Worm (Caenorhabditis elegans) whole organism, midembryonic: Measurements from ENCODE around the gene eri-12.

Experiments
- T22C8.4 ChIP-seq: fragments of 200-800 bp; sonication (Bioruptor generic); IDR thresholded peaks from 2 replicates; pipeline ENCODE4 v1.3.6; 2022; ENCODE audit warnings: missing genetic modification characterization, missing compliant biosample characterization
- cog-1 ChIP-seq: sonication (generic microtip); optimal IDR thresholded peaks from 2 replicates; lab custom pipeline; 2016; ENCODE audit warnings: missing genetic modification characterization, missing compliant biosample characterization
- flt-1 ChIP-seq: fragments of 200-800 bp; sonication (Bioruptor generic); IDR thresholded peaks from 2 replicates; pipeline ENCODE4 v1.3.6; 2022; ENCODE audit warnings: missing genetic modification characterization, missing compliant biosample characterization
- klf-2 ChIP-seq: fragments of 200-800 bp; sonication (Bioruptor generic); conservative IDR thresholded peaks from 2 replicates; pipeline ENCODE4 v1.3.6; 2022; ENCODE audit warnings: missing genetic modification reagents, missing genetic modification characterization, missing compliant biosample characterization
- med-1 ChIP-seq: sonication (generic microtip); optimal IDR thresholded peaks from 2 replicates; lab custom pipeline; 2017; ENCODE audit warnings: missing genetic modification characterization, mild to moderate bottlenecking, missing compliant biosample characterization, antibody characterized with exemption, missing genetic modification reagents; ENCODE audit not compliant: insufficient read depth
- ref-1 ChIP-seq: fragments of 200-800 bp; sonication (Bioruptor generic); conservative IDR thresholded peaks from 2 replicates; pipeline ENCODE4 v1.3.6; 2022; ENCODE audit warnings: missing genetic modification reagents, missing genetic modification characterization, missing compliant biosample characterization
- tab-1 ChIP-seq: fragments of 200-800 bp; sonication (Bioruptor generic); IDR thresholded peaks from 2 replicates; pipeline ENCODE4 v1.3.6; 2022; ENCODE audit warnings: missing genetic modification characterization, missing compliant biosample characterization
- ztf-23 ChIP-seq: fragments of 200-800 bp; sonication (Bioruptor generic); IDR thresholded peaks from 2 replicates; pipeline ENCODE4 v1.3.6; 2022; ENCODE audit warnings: missing genetic modification reagents, missing genetic modification characterization, missing compliant biosample characterization
- ztf-29 ChIP-seq: fragments of 200-800 bp; sonication (Bioruptor generic); IDR thresholded peaks from 2 replicates; pipeline ENCODE4 v1.3.6; 2022; ENCODE audit warnings: missing genetic modification reagents, missing genetic modification characterization, missing compliant biosample characterization

Gene eri-12

DNA sequence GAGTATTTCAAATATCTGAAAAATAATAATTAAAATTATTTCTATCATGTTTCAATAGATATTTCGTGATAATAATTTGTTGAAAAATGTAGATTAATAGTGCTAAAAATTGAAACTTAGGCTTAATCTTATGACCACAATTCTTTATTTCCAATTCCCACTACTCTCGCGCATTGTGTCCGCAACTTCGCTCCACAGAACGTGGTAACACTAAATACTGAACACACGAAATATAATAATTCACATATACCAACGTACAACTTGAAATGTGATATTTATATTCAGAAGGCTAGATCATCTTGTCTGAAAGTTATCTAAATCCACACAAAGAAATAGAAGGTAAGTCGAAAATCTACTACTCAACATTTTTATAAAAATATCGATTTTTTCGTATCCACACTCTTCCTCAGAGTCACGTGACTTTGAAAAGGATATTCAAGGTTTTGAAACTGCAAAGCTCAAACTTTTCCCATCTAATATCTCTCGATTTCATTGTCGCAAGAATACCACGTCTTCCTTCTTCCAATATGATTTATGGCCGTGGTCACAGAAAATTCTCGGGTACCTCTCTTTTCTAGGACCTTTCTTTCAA lies at the start of gene eri-12:
Gene eri-12, plus strand, starts transcription at position 197 of the 592 bp plus-strand sequence.
- TF ChIP-seq cog-1 (tag; lab: Kevin White, UChicago): no peak
- TF ChIP-seq T22C8.4 (GFP tag; lab: Robert Waterston, UW): 0 out of 2 replicates have a peak, but pooled peaks have one; percentile 18

DNA sequence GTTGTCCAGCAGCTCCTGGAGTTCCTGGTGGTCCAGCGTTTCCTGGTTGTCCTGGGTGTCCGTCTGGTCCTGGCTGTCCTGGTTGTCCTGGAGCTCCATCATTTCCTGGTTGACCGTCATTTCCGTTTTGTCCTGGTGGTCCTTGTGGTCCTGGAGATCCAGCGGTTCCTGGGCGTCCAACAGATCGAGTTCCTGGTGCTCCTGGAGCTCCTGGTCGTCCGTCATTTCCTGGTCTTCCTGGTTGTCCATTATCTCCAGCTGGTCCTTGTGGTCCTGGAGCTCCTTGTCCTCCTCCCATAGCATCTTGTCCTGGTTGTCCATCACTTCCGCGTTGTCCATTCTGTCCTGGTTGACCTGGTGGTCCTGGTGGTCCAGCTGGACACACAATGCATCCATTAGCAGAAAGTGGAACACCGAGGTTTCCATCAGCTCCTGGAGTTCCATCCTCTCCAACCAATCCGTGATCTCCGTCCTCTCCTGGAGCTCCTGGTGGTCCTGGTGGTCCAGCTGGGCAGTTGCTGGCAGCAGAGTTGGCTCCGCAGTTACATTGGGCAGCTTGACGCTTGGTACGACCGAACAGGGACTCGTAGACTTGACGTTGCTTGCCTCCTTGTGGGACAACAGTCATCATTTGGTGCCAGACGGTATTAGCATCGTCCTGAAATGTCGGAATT lies 47.5 kb upstream of the eri-12 start:
- TF ChIP-seq tab-1 (GFP tag; lab: Robert Waterston, UW): no peak
- TF ChIP-seq med-1 (GFP tag; lab: Kevin White, UChicago): no peak
- TF ChIP-seq klf-2 (GFP tag; lab: Robert Waterston, UW): no peak
- no peak for TF ChIP-seq flt-1 (GFP tag; lab: Robert Waterston, UW)
- no peak for TF ChIP-seq ref-1 (GFP tag; lab: Robert Waterston, UW)
- no peak for TF ChIP-seq ztf-23 (GFP tag; lab: Robert Waterston, UW)
- TF ChIP-seq ztf-29: no peak
- no peak for TF ChIP-seq T22C8.4 (GFP tag; lab: Robert Waterston, UW)
- no peak for TF ChIP-seq cog-1 (tag; lab: Kevin White, UChicago)

ce11 chrIV:12109743-12110142 lies 46.9 kb upstream of the eri-12 start:
- TF ChIP-seq flt-1 (GFP tag; lab: Robert Waterston, UW) (no peak), klf-2 (GFP tag; lab: Robert Waterston, UW) (no peak), ztf-23 (GFP tag; lab: Robert Waterston, UW) (no peak)

- TF ChIP-seq ztf-29 (no peak), klf-2 (GFP tag; lab: Robert Waterston, UW) (no peak), flt-1 (GFP tag; lab: Robert Waterston, UW) (no peak), ztf-23 (GFP tag; lab: Robert Waterston, UW) (no peak), med-1 (GFP tag; lab: Kevin White, UChicago) (no peak), T22C8.4 (GFP tag; lab: Robert Waterston, UW) (no peak), ref-1 (GFP tag; lab: Robert Waterston, UW) (no peak), tab-1 (GFP tag; lab: Robert Waterston, UW) (no peak)
These were observed 46.3 kb upstream of the eri-12 start, which contains the start of gene col-129 for ce11 chrIV:12110339-12110738. col-129 (minus strand) TSS chrIV:12110439.

DNA sequence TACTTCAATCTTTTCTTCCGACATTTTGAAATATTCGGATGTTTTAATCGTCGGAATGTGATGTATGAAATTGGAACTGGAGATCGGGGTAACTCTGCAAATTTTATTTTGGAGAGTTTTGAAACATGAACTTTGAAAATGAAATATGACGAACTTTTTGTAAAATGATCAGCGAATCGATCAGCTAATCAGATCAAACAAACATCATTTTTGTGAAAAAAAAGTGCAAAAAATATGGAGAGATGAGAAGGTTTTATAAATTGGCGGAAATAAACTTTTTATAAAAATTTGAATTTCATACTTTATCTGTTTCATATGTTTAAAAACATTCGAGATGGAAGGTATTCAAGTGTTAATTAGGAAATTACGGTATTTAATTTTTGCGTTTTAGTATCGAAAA lies 45.2 kb upstream of the eri-12 start, which contains the start of gene dlc-2:
Gene dlc-2, minus strand, starts transcription at position 101 of the 400 bp plus-strand sequence.
- TF ChIP-seq med-1 (GFP tag; lab: Kevin White, UChicago): no peak
- TF ChIP-seq ref-1 (GFP tag; lab: Robert Waterston, UW): no peak

DNA sequence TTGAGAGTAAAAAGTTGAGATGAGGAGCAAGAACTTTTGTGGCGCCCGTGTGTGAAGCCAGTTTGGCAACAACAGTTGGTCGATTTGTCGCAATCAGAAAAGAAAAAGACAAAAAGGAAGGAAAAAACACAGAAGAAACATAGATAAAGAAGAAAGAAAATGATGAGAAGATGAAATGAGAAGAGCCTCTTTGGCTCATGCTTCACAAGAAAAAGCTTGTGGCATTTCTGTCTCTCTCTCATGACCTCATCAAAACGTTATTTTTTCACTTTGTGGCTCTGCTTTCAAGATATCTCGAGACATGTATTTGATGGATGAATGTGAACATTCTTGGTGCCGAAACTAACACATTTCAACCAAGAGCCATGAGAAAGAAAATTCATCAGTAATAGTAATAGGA lies 43.6 kb upstream of the eri-12 start:
- TF ChIP-seq klf-2 (GFP tag; lab: Robert Waterston, UW) (no peak), T22C8.4 (GFP tag; lab: Robert Waterston, UW) (no peak), ref-1 (GFP tag; lab: Robert Waterston, UW) (no peak), ztf-29 (no peak), med-1 (GFP tag; lab: Kevin White, UChicago) (no peak), tab-1 (GFP tag; lab: Robert Waterston, UW) (no peak), flt-1 (GFP tag; lab: Robert Waterston, UW) (no peak), cog-1 (tag; lab: Kevin White, UChicago) (no peak), ztf-23 (GFP tag; lab: Robert Waterston, UW) (no peak)

- TF ChIP-seq tab-1 (GFP tag; lab: Robert Waterston, UW): no peak
These were observed 42.1 kb upstream of the eri-12 start for ce11 chrIV:12114498-12114897.

DNA sequence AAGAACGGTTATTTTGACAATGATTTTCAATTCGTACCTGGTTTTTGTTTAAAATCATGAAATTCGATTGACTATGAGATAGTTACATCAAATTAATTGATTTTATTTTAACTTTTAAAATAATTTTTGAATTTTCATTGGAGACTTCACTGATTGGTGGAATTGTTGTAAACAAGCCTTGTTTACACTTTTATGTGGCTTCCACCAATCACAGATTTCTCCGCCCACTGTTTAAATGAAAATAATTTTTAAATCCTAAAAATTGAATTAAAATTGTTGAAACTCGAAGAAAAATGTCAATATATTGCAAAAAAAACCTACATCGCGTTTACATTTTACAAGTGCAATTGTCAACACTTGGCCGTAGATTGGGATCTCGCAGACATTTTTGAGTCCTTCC lies 36.1 kb upstream of the eri-12 start:
- TF ChIP-seq cog-1 (tag; lab: Kevin White, UChicago) (no peak), med-1 (GFP tag; lab: Kevin White, UChicago) (no peak), flt-1 (GFP tag; lab: Robert Waterston, UW) (no peak), tab-1 (GFP tag; lab: Robert Waterston, UW) (no peak), T22C8.4 (GFP tag; lab: Robert Waterston, UW) (no peak), ztf-23 (GFP tag; lab: Robert Waterston, UW) (no peak), ztf-29 (no peak), ref-1 (GFP tag; lab: Robert Waterston, UW) (no peak), klf-2 (GFP tag; lab: Robert Waterston, UW) (no peak)

DNA sequence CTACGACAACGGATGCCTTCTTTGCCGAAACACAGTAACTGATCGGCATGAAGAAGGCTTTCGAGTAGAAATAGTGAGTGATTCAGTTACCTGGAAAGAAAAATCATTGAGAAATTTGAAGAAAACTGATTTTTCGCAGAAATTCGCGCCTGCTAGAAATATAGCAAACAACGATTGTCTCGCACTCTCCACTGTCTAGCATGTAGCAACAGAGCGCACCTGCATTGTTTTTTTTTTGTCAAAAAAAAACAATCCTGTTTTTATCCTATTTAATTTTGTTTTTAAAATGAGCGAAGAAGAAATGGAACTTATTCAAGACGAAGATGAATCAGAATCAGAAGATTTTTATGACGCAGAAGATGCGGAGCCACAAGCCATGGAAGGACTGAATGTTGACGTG lies 35.6 kb upstream of the eri-12 start, which contains the start of the genes ddb-1 and M18.6:
Gene ddb-1, minus strand, starts transcription at position 90 of the 400 bp plus-strand sequence.
Gene M18.6, plus strand, starts transcription at position 235 of the 400 bp plus-strand sequence.
- TF ChIP-seq ztf-29 (no peak), tab-1 (GFP tag; lab: Robert Waterston, UW) (no peak), cog-1 (tag; lab: Kevin White, UChicago) (no peak), med-1 (GFP tag; lab: Kevin White, UChicago) (no peak), klf-2 (GFP tag; lab: Robert Waterston, UW) (no peak), T22C8.4 (GFP tag; lab: Robert Waterston, UW) (no peak), flt-1 (GFP tag; lab: Robert Waterston, UW) (no peak), ref-1 (GFP tag; lab: Robert Waterston, UW) (no peak), ztf-23 (GFP tag; lab: Robert Waterston, UW) (no peak)
